Fruit fly (Drosophila melanogaster) whole organism, pupa: Measurements from ENCODE around the gene CG34140.

ENCODE experiments used
- CG12605 ChIP-seq: fragments of 200-800 bp; sonication (Bioruptor generic); IDR thresholded peaks from 2 replicates; pipeline ENCODE4 v1.3.6; 2022; ENCODE audit warnings: missing biosample characterization, missing genetic modification characterization
- CG13204 ChIP-seq: fragments of 200-800 bp; sonication (Bioruptor generic); optimal IDR thresholded peaks from 2 replicates; lab custom pipeline; 2018; ENCODE audit warnings: missing biosample characterization, mild to moderate bottlenecking, missing genetic modification characterization, moderate library complexity
- CG15710 ChIP-seq: fragments of 200-800 bp; sonication (Bioruptor generic); optimal IDR thresholded peaks from 2 replicates; lab custom pipeline; 2018; ENCODE audit warnings: missing biosample characterization, mild to moderate bottlenecking, missing genetic modification characterization, moderate library complexity
- CG8159 ChIP-seq: fragments of 200-800 bp; sonication (Bioruptor generic); optimal IDR thresholded peaks from 3 replicates; lab custom pipeline; 2018; ENCODE audit warnings: missing biosample characterization, mild to moderate bottlenecking, missing genetic modification characterization, moderate library complexity
- CG8301 ChIP-seq: fragments of 200-800 bp; sonication (Bioruptor generic); optimal IDR thresholded peaks from 2 replicates; lab custom pipeline; 2018; ENCODE audit warnings: missing biosample characterization, mild to moderate bottlenecking, missing genetic modification characterization
- D1 ChIP-seq: fragments of 200-800 bp; sonication (Bioruptor generic); optimal IDR thresholded peaks from 2 replicates; lab custom pipeline; 2018; ENCODE audit warnings: missing biosample characterization, mild to moderate bottlenecking, missing genetic modification characterization, moderate library complexity
- Pif1A ChIP-seq: fragments of 200-800 bp; sonication (Bioruptor generic); optimal IDR thresholded peaks from 3 replicates; lab custom pipeline; 2016; ENCODE audit warnings: missing biosample characterization, missing genetic modification characterization
- fd96Ca ChIP-seq: fragments of 200-800 bp; sonication (Bioruptor generic); IDR thresholded peaks from 3 replicates; pipeline ENCODE4 v1.3.6; 2022; ENCODE audit warnings: missing biosample characterization, missing genetic modification characterization
- rn ChIP-seq: fragments of 200-800 bp; sonication (Bioruptor generic); IDR thresholded peaks from 2 replicates; pipeline ENCODE4 v1.3.6; 2022; ENCODE audit warnings: missing biosample characterization, missing genetic modification characterization

DNA sequence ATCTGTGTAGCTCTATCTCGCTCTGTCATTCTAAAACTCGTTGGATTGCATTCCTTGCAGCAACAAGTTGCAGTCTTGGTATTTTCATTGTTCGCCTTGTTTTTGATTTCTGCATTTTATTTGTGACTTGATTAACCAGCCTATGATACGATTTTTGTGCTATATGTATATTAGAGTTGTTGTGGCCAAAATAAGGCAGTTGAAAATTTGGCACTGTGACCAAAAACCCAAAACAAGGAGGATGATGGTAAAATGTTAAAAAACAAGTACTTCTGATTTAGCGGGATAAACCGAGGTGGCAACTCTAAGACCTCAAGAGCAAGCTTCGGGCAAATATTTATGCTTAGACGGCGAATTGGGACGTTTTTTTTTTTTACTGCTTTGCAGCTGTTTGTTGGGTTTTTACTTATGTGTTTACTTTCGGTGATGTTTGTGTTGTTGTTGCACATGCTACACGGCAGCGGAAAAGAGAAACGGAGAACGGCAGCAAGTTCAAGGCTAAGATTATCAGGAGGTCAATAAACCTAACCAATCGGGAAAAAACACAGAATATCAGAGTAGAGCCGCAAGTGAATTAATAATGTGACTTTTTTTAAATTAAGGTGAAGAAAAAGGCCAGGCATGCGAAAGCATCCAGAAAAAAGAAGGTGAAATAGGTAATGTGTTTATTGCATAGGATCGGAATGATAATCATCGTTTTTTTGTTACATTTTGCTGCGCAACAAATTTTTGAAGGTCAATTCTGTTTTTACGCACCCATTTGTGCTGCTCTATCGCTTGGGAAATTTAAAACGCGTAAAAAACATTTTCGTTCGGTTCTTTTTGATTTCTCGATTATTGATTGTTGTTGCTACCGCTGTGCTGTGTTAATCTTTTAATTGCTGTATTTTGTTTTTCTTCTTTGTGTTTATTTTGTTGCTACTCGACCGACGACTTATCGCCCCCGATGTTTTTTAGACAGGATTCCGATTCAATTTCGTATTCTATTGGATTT is 44.4 kb downstream of the CG34140 start:
- peak; percentile 39 for TF ChIP-seq CG8159 (tag; lab: Kevin White, UChicago)
- TF ChIP-seq D1, result peak; percentile 16
- no peak for TF ChIP-seq CG13204
- TF ChIP-seq fd96Ca (GFP tag; lab: Robert Waterston, UW), result no peak; the same call in 2 of the 3 replicates
- no peak for TF ChIP-seq CG15710
- no peak for TF ChIP-seq rn
- no peak for TF ChIP-seq Pif1A
- TF ChIP-seq CG12605, result no peak
- TF ChIP-seq CG8301 (tag; lab: Kevin White, UChicago), result no peak
